Worm (Caenorhabditis elegans) whole organism, early embryonic: Measurements from ENCODE around the gene ubc-24.
"Not testable (repeated sequence)": the region's sequence is repeated elsewhere in the genome, so short reads cannot be mapped to it uniquely, and the experiment has no call there.

ENCODE experiments used
- F13C5.2 ChIP-seq: sonication (generic microtip); optimal IDR thresholded peaks from 2 replicates; lab custom pipeline; 2017; ENCODE audit warnings: mild to moderate bottlenecking, missing genetic modification characterization, inconsistent platforms, missing compliant biosample characterization
- aly-1 ChIP-seq: sonication (generic microtip); optimal IDR thresholded peaks from 2 replicates; lab custom pipeline; 2016; ENCODE audit warnings: missing genetic modification characterization, missing compliant biosample characterization
- ama-1 ChIP-seq: fragments of 150-350 bp; optimal IDR thresholded peaks from 2 replicates; lab custom pipeline; 2014
- ets-7 ChIP-seq: sonication (generic microtip); optimal IDR thresholded peaks from 2 replicates; lab custom pipeline; 2016; ENCODE audit warnings: missing genotype, missing genetic modification characterization, missing compliant biosample characterization
- flt-1 ChIP-seq: fragments of 200-800 bp; sonication (Bioruptor generic); IDR thresholded peaks from 2 replicates; pipeline ENCODE4 v1.3.6; 2022; ENCODE audit warnings: missing genetic modification characterization, missing compliant biosample characterization
- hnd-1 ChIP-seq: sonication (generic microtip); optimal IDR thresholded peaks from 2 replicates; lab custom pipeline; 2016; ENCODE audit warnings: missing genetic modification characterization, missing compliant biosample characterization
- pes-1 ChIP-seq: fragments of 200-800 bp; sonication (Bioruptor generic); IDR thresholded peaks from 2 replicates; pipeline ENCODE4 v1.3.6; 2022; ENCODE audit warnings: missing genetic modification reagents, missing genetic modification characterization, missing compliant biosample characterization
- scrt-1 ChIP-seq: fragments of 200-800 bp; sonication (Bioruptor generic); IDR thresholded peaks from 2 replicates; pipeline ENCODE4 v1.3.6; 2022; ENCODE audit warnings: missing genetic modification characterization, missing compliant biosample characterization
- tbx-11 ChIP-seq: fragments of 200-800 bp; sonication (Bioruptor generic); IDR thresholded peaks from 2 replicates; pipeline ENCODE4 v1.3.6; 2022; ENCODE audit warnings: missing genetic modification characterization, missing compliant biosample characterization
- tra-4 ChIP-seq: sonication (generic microtip); optimal IDR thresholded peaks from 2 replicates; lab custom pipeline; 2017; ENCODE audit warnings: missing genetic modification characterization, missing compliant biosample characterization

- not testable (repeated sequence) for TF ChIP-seq flt-1 (GFP tag; lab: Robert Waterston, UW); tra-4; ama-1 (lab: Kevin White, UChicago); pes-1 (GFP tag; lab: Robert Waterston, UW); scrt-1; ets-7 (tag; lab: Kevin White, UChicago); hnd-1 (tag; lab: Kevin White, UChicago); aly-1 (tag; lab: Kevin White, UChicago); tbx-11 (GFP tag; lab: Robert Waterston, UW); F13C5.2 (tag; lab: Kevin White, UChicago)
Observed at ce11 chrII:8419798-8420197, 14.4 kb downstream of the ubc-24 start, which contains the start of gene F14E5.8.
